Fruit fly (Drosophila melanogaster) whole organism, embryonic: Measurements from ENCODE around the gene CG8379.
A peak's percentile ranks its signal among the peaks of the same experiment; 100 is the strongest.

Experiments used
- Asciz ChIP-seq: fragments of 200-800 bp; sonication (Bioruptor generic); optimal IDR thresholded peaks from 2 replicates; lab custom pipeline; 2017; ENCODE audit warnings: missing biosample characterization, mild to moderate bottlenecking, missing genetic modification characterization, missing genetic modification reagents
- Atf6 ChIP-seq: fragments of 200-800 bp; sonication (Bioruptor generic); IDR thresholded peaks from 2 replicates; pipeline ENCODE4 v1.3.6; 2022; ENCODE audit warnings: missing biosample characterization, missing genetic modification characterization
- BEAF-32 ChIP-seq: fragments of 200-800 bp; sonication (Bioruptor generic); optimal IDR thresholded peaks from 3 replicates; lab custom pipeline; 2017; ENCODE audit warnings: missing biosample characterization, missing genetic modification characterization, mild to moderate bottlenecking, moderate library complexity, missing genetic modification reagents
- Bteb2 ChIP-seq: fragments of 200-800 bp; sonication (Bioruptor generic); optimal IDR thresholded peaks from 2 replicates; lab custom pipeline; 2016; ENCODE audit warnings: missing biosample characterization, missing genetic modification characterization
- CG10366 ChIP-seq: fragments of 200-800 bp; sonication (Bioruptor generic); IDR thresholded peaks from 2 replicates; pipeline ENCODE4 v1.3.6; 2022; ENCODE audit warnings: missing biosample characterization, missing genetic modification characterization
- CG12236 ChIP-seq: fragments of 200-800 bp; sonication (Bioruptor generic); optimal IDR thresholded peaks from 2 replicates; lab custom pipeline; 2016; ENCODE audit warnings: missing biosample characterization, missing genetic modification characterization
- CG12769 ChIP-seq: fragments of 200-800 bp; sonication (Bioruptor generic); optimal IDR thresholded peaks from 2 replicates; lab custom pipeline; 2019; ENCODE audit warnings: missing biosample characterization, mild to moderate bottlenecking, missing genetic modification characterization, moderate library complexity
- CG14860 ChIP-seq: fragments of 200-800 bp; sonication (Bioruptor generic); IDR thresholded peaks from 3 replicates; pipeline ENCODE4 v1.3.6; 2022; ENCODE audit warnings: missing biosample characterization, missing genetic modification characterization; ENCODE audit not compliant: partially characterized antibody
- CG16779 ChIP-seq: fragments of 200-800 bp; sonication (Bioruptor generic); IDR thresholded peaks from 2 replicates; pipeline ENCODE4 v1.3.6; 2022; ENCODE audit warnings: missing biosample characterization, missing genetic modification characterization
- CG16813 ChIP-seq: fragments of 200-800 bp; sonication (Bioruptor generic); IDR thresholded peaks from 3 replicates; pipeline ENCODE4 v1.3.6; 2022; ENCODE audit warnings: missing biosample characterization, missing genetic modification characterization; ENCODE audit not compliant: partially characterized antibody
- CG1792 ChIP-seq: fragments of 200-800 bp; sonication (Bioruptor generic); optimal IDR thresholded peaks from 2 replicates; lab custom pipeline; 2016; ENCODE audit warnings: missing biosample characterization, missing genetic modification characterization
- CG2129 ChIP-seq: fragments of 200-800 bp; sonication (Bioruptor generic); IDR thresholded peaks from 2 replicates; pipeline ENCODE4 v1.3.6; 2022; ENCODE audit warnings: missing biosample characterization, missing genetic modification characterization; ENCODE audit not compliant: partially characterized antibody
- CG2678 ChIP-seq: fragments of 200-800 bp; sonication (Bioruptor generic); optimal IDR thresholded peaks from 3 replicates; lab custom pipeline; 2019; ENCODE audit warnings: missing biosample characterization, mild to moderate bottlenecking, missing genetic modification characterization, moderate library complexity
- CG30020 ChIP-seq: fragments of 200-800 bp; optimal IDR thresholded peaks from 2 replicates; lab custom pipeline; 2019; ENCODE audit warnings: missing biosample characterization, mild to moderate bottlenecking, missing genetic modification characterization, moderate library complexity
- CG4707 ChIP-seq: fragments of 200-800 bp; sonication (Bioruptor generic); optimal IDR thresholded peaks from 2 replicates; lab custom pipeline; 2018; ENCODE audit warnings: missing biosample characterization, mild to moderate bottlenecking, missing genetic modification characterization, moderate library complexity
- CG8290 ChIP-seq, 3 experiments: fragments of 200-800 bp; sonication (Bioruptor generic); optimal IDR thresholded peaks; 2 replicates each; lab custom pipeline; 2016 to 2019; ENCODE audit warnings: missing biosample characterization in 3 of 3, missing genetic modification characterization in 3 of 3, mild to moderate bottlenecking in 2 of 3, moderate library complexity in 1 of 3
- CG9727 ChIP-seq: fragments of 200-800 bp; sonication (Bioruptor generic); optimal IDR thresholded peaks from 3 replicates; lab custom pipeline; 2017; ENCODE audit warnings: missing biosample characterization, mild to moderate bottlenecking, missing genetic modification characterization
- CG9932 ChIP-seq: fragments of 200-800 bp; sonication (Bioruptor generic); IDR thresholded peaks from 2 replicates; pipeline ENCODE4 v1.3.6; 2022; ENCODE audit warnings: missing biosample characterization, missing genetic modification characterization
- CoRest ChIP-seq: fragments of 200-800 bp; sonication (Bioruptor generic); optimal IDR thresholded peaks from 3 replicates; lab custom pipeline; 2018; ENCODE audit warnings: missing biosample characterization, mild to moderate bottlenecking, missing genetic modification characterization, moderate library complexity
- Dad ChIP-seq: fragments of 200-800 bp; sonication (Bioruptor generic); optimal IDR thresholded peaks from 3 replicates; lab custom pipeline; 2016; ENCODE audit warnings: missing biosample characterization, missing genetic modification characterization
- Hmr ChIP-seq: fragments of 200-800 bp; sonication (Bioruptor generic); optimal IDR thresholded peaks from 3 replicates; lab custom pipeline; 2017; ENCODE audit warnings: mild to moderate bottlenecking, missing biosample characterization, missing genetic modification reagents, missing genetic modification characterization
- Hr78 ChIP-seq, 2 experiments: fragments of 200-800 bp in 1 of 2; fragments of >200 bp in 1 of 2; sonication (Bioruptor generic) in 1 of 2; optimal IDR thresholded peaks; 2 replicates each; lab custom pipeline; 2017 to 2019; ENCODE audit warnings: missing biosample characterization in 2 of 2, missing genetic modification characterization in 2 of 2, mild to moderate bottlenecking in 1 of 2, moderate library complexity in 1 of 2
- Jarid2 ChIP-seq: fragments of 200-800 bp; sonication (Bioruptor generic); optimal IDR thresholded peaks from 3 replicates; lab custom pipeline; 2017; ENCODE audit warnings: mild to moderate bottlenecking, missing biosample characterization, missing genetic modification reagents, missing genetic modification characterization
- Kr ChIP-seq: fragments of 200-800 bp; sonication (Bioruptor generic); optimal IDR thresholded peaks from 2 replicates; lab custom pipeline; 2017; ENCODE audit warnings: missing biosample characterization, mild to moderate bottlenecking, missing genetic modification characterization
- Myb ChIP-seq: fragments of 200-800 bp; sonication (Bioruptor generic); optimal IDR thresholded peaks from 2 replicates; lab custom pipeline; 2016; ENCODE audit warnings: missing biosample characterization, missing genetic modification characterization
- Rx ChIP-seq: fragments of 200-800 bp; sonication (Bioruptor generic); IDR thresholded peaks from 2 replicates; pipeline ENCODE4 v1.3.6; 2022; ENCODE audit warnings: missing biosample characterization, missing genetic modification characterization
- ac ChIP-seq: fragments of 200-800 bp; sonication (Bioruptor generic); optimal IDR thresholded peaks from 3 replicates; lab custom pipeline; 2017; ENCODE audit warnings: missing biosample characterization, mild to moderate bottlenecking, missing genetic modification characterization
- bab2 ChIP-seq: fragments of 200-800 bp; sonication (Bioruptor generic); optimal IDR thresholded peaks from 2 replicates; lab custom pipeline; 2016; ENCODE audit warnings: missing biosample characterization, missing genetic modification characterization
- crc ChIP-seq: fragments of 200-800 bp; sonication (Bioruptor generic); optimal IDR thresholded peaks from 2 replicates; lab custom pipeline; 2016; ENCODE audit warnings: missing biosample characterization, missing genetic modification characterization
- crol ChIP-seq: fragments of 200-800 bp; sonication (Bioruptor generic); IDR thresholded peaks from 2 replicates; pipeline ENCODE4 v1.3.6; 2022; ENCODE audit warnings: missing biosample characterization, missing genetic modification characterization
- dmrt11E ChIP-seq: fragments of 200-800 bp; sonication (Bioruptor generic); optimal IDR thresholded peaks from 3 replicates; lab custom pipeline; 2018; ENCODE audit warnings: missing biosample characterization, mild to moderate bottlenecking, missing genetic modification characterization, moderate library complexity
- fd96Cb ChIP-seq: fragments of 200-800 bp; sonication (Bioruptor generic); optimal IDR thresholded peaks from 2 replicates; lab custom pipeline; 2018; ENCODE audit warnings: missing biosample characterization, mild to moderate bottlenecking, missing genetic modification characterization, moderate library complexity
- gcm2 ChIP-seq: fragments of 200-800 bp; sonication (Bioruptor generic); optimal IDR thresholded peaks from 2 replicates; lab custom pipeline; 2016; ENCODE audit warnings: missing biosample characterization, missing genetic modification characterization
- jing ChIP-seq: fragments of 200-800 bp; sonication (Bioruptor generic); optimal IDR thresholded peaks from 2 replicates; lab custom pipeline; 2018; ENCODE audit warnings: missing biosample characterization, mild to moderate bottlenecking, missing genetic modification characterization
- lilli ChIP-seq: fragments of 200-800 bp; sonication (Bioruptor generic); optimal IDR thresholded peaks from 3 replicates; lab custom pipeline; 2016; ENCODE audit warnings: missing biosample characterization, missing genetic modification characterization
- lmd ChIP-seq: fragments of 200-800 bp; sonication (Bioruptor generic); IDR thresholded peaks from 2 replicates; pipeline ENCODE4 v1.3.6; 2022; ENCODE audit warnings: missing biosample characterization, missing genetic modification characterization
- oc ChIP-seq: fragments of 200-800 bp; sonication (Bioruptor generic); optimal IDR thresholded peaks from 2 replicates; lab custom pipeline; 2018; ENCODE audit warnings: missing biosample characterization, mild to moderate bottlenecking, missing genetic modification characterization, moderate library complexity
- odd ChIP-seq: fragments of 200-800 bp; sonication (Bioruptor generic); optimal IDR thresholded peaks from 2 replicates; lab custom pipeline; 2017; ENCODE audit warnings: missing biosample characterization, mild to moderate bottlenecking, missing genetic modification characterization
- otp ChIP-seq: fragments of 200-800 bp; sonication (Bioruptor generic); IDR thresholded peaks from 3 replicates; pipeline ENCODE4, ENCODE4 v1.3.6; 2022; ENCODE audit warnings: missing biosample characterization, missing genetic modification characterization
- p53 ChIP-seq: fragments of 200-800 bp; sonication (Bioruptor generic); optimal IDR thresholded peaks from 2 replicates; lab custom pipeline; 2016; ENCODE audit warnings: missing biosample characterization, missing genetic modification characterization
- peb ChIP-seq: fragments of 200-800 bp; sonication (Bioruptor generic); IDR thresholded peaks from 2 replicates; pipeline ENCODE4 v1.3.6; 2022; ENCODE audit warnings: missing biosample characterization, missing genetic modification characterization
- pros ChIP-seq: fragments of 200-800 bp; sonication (Bioruptor generic); optimal IDR thresholded peaks from 3 replicates; lab custom pipeline; 2019; ENCODE audit warnings: missing biosample characterization, mild to moderate bottlenecking, missing genetic modification characterization, moderate library complexity
- row ChIP-seq: fragments of 200-800 bp; sonication (Bioruptor generic); IDR thresholded peaks from 3 replicates; pipeline ENCODE4 v1.3.6; 2022; ENCODE audit warnings: missing biosample characterization, missing genetic modification characterization
- sima ChIP-seq: fragments of 200-800 bp; sonication (Bioruptor generic); optimal IDR thresholded peaks from 2 replicates; lab custom pipeline; 2016; ENCODE audit warnings: missing biosample characterization, missing genetic modification characterization
- sisA ChIP-seq: fragments of 200-800 bp; sonication (Bioruptor generic); IDR thresholded peaks from 2 replicates; pipeline ENCODE4 v1.3.6; 2022; ENCODE audit warnings: missing biosample characterization, missing genetic modification characterization
- slp2 ChIP-seq: fragments of 200-800 bp; sonication (Bioruptor generic); optimal IDR thresholded peaks from 2 replicates; lab custom pipeline; 2016; ENCODE audit warnings: missing biosample characterization, missing genetic modification characterization
- tll ChIP-seq, 2 experiments: fragments of 200-800 bp in 1 of 2; fragments of >200 bp in 1 of 2; sonication (Bioruptor generic) in 1 of 2; optimal IDR thresholded peaks; 2 replicates each; lab custom pipeline; 2017 to 2019; ENCODE audit warnings: missing biosample characterization in 2 of 2, missing genetic modification characterization in 2 of 2, mild to moderate bottlenecking in 1 of 2, moderate library complexity in 1 of 2
- unpg ChIP-seq: fragments of 200-800 bp; sonication (Bioruptor generic); optimal IDR thresholded peaks from 3 replicates; lab custom pipeline; 2018; ENCODE audit warnings: missing biosample characterization, mild to moderate bottlenecking, missing genetic modification characterization, moderate library complexity
- vfl ChIP-seq: fragments of 200-800 bp; sonication (Bioruptor generic); optimal IDR thresholded peaks from 2 replicates; lab custom pipeline; 2016; ENCODE audit warnings: missing biosample characterization, missing genetic modification characterization

CG8379 gene

DNA sequence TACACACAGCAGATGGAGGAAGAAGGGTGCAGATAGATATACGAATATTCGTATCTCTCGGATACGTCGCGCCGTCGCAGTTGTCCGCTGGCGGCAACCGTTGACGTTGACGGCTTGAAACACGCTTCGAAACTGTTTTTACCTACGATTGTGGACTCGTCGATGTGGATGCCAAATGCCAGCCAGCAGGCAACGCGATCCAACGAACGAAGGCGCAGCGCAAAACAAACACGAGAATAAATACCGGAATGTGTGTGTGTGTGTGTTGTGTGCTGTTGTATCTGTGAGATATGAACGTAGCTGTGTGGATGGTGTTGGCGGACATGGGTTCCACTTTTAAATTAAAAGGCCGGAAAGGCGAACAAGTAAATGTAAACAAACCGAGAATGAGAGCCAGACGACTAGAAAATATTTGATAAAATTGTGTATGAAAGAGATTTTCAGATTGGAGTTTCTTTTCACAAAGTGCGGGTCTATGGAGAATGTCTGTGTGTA is 22.0 kb downstream of the CG8379 start (continued):
- TF ChIP-seq p53 (GFP tag; lab: Kevin White, UChicago): no peak
- peak; percentile 77 for TF ChIP-seq oc (tag; lab: Kevin White, UChicago)
- TF ChIP-seq Hmr (GFP tag; lab: Kevin White, UChicago): peak; percentile 77
- TF ChIP-seq CG12769 (tag; lab: Kevin White, UChicago): peak; percentile 82
- TF ChIP-seq bab2: peak; percentile 40
- TF ChIP-seq Rx: no peak
- TF ChIP-seq jing (GFP tag; lab: Kevin White, UChicago): no peak
- TF ChIP-seq peb (GFP tag; lab: Robert Waterston, UW): no peak
- TF ChIP-seq crol (GFP tag; lab: Robert Waterston, UW): peak; percentile 32; the same call in 1 of the 2 replicates
- peak; percentile 22 for TF ChIP-seq Myb (GFP tag; lab: Kevin White, UChicago)
- TF ChIP-seq Hr78 (GFP tag; optimal IDR thresholded peaks at IDR 0.05; lab: Kevin White, UChicago): peak in 1 of 2 experiments; percentile 0
- peak; percentile 42 for TF ChIP-seq Kr (GFP tag; lab: Kevin White, UChicago)
- peak; percentile 10; the same call in 1 of the 3 replicates for TF ChIP-seq row
- TF ChIP-seq CG12236 (GFP tag; lab: Kevin White, UChicago): peak; percentile 34
- peak; percentile 66; the same call in 1 of the 2 replicates for TF ChIP-seq CG16779
- TF ChIP-seq sisA: no peak
- no peak for TF ChIP-seq lmd
- TF ChIP-seq vfl: peak; percentile 68
- peak; percentile 40 for TF ChIP-seq CG4707 (GFP tag; lab: Kevin White, UChicago)
- TF ChIP-seq CG30020 (tag; lab: Kevin White, UChicago): no peak
- TF ChIP-seq CG2678 (tag; lab: Kevin White, UChicago): peak; percentile 63
- peak; percentile 87 for TF ChIP-seq otp (GFP tag; lab: Robert Waterston, UW)
- peak; percentile 21 for TF ChIP-seq dmrt11E
- peak; percentile 58 for TF ChIP-seq unpg (GFP tag; lab: Kevin White, UChicago)
- TF ChIP-seq tll (GFP tag; optimal IDR thresholded peaks at IDR 0.05; lab: Kevin White, UChicago): peak in 1 of 2 experiments; percentile 37
- TF ChIP-seq pros (GFP tag; lab: Kevin White, UChicago): peak; percentile 84
- TF ChIP-seq Jarid2 (GFP tag; lab: Kevin White, UChicago): peak; percentile 97
- TF ChIP-seq BEAF-32 (GFP tag; lab: Kevin White, UChicago): no peak
- peak; percentile 39 for TF ChIP-seq Bteb2 (GFP tag; lab: Kevin White, UChicago)
- TF ChIP-seq lilli (GFP tag; lab: Kevin White, UChicago): peak; percentile 37
- TF ChIP-seq CG10366 (GFP tag; lab: Robert Waterston, UW): no peak
- peak; percentile 33 for TF ChIP-seq gcm2 (GFP tag; lab: Kevin White, UChicago)
- peak; percentile 61 for TF ChIP-seq CG9727 (GFP tag; lab: Kevin White, UChicago)
- TF ChIP-seq Atf6 (GFP tag; lab: Robert Waterston, UW): peak; percentile 73
- TF ChIP-seq odd (GFP tag; lab: Kevin White, UChicago): peak; percentile 75
- no peak for TF ChIP-seq crc (GFP tag; lab: Kevin White, UChicago)
- TF ChIP-seq CG1792 (GFP tag; lab: Kevin White, UChicago): peak; percentile 24
- TF ChIP-seq CG8290 (GFP tag; optimal IDR thresholded peaks at IDR 0.05; lab: Kevin White, UChicago): peak; percentile 50
- TF ChIP-seq CG8290 (tag; optimal IDR thresholded peaks at IDR 0.05; lab: Kevin White, UChicago): peak; percentile 29 to 91
- TF ChIP-seq fd96Cb: no peak
- TF ChIP-seq CoRest (tag; lab: Kevin White, UChicago): peak; percentile 28
- no peak for TF ChIP-seq Dad (GFP tag; lab: Kevin White, UChicago)
- no peak for TF ChIP-seq CG14860
- peak; percentile 63 for TF ChIP-seq Asciz (GFP tag; lab: Kevin White, UChicago)
- peak; percentile 23 for TF ChIP-seq slp2 (GFP tag; lab: Kevin White, UChicago)
- TF ChIP-seq ac: peak; percentile 12
- TF ChIP-seq CG2129 (GFP tag; lab: Robert Waterston, UW): no peak
- peak; percentile 13 for TF ChIP-seq sima (GFP tag; lab: Kevin White, UChicago)
- no peak for TF ChIP-seq CG16813 (GFP tag; lab: Robert Waterston, UW)
- TF ChIP-seq CG9932: peak; percentile 34; the same call in 1 of the 2 replicates
